Fruit fly (Drosophila melanogaster): ENCODE measurements around the gene vib.
A peak's percentile ranks its signal among the peaks of the same experiment; 100 is the strongest.

vib gene

DNA sequence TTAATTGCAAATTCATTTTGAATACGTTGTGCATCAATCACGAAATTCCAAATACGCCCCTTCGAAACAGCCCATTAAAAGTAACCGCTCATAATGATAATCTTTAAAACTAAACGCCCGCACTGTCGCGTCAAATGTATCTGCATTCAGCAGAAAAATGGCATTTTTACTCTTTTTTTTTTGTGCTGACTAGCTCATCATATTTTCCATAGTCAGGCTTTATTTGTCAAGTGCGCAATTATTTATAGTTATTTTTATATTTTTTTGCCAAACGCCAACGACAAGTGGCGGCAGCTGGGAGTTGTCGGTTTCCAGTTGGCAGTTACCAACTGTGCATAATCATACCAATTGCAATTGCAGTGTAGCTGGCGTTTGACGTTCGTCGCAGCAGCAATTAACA is 30.0 kb upstream of the vib start, which contains the start of gene CG14280:
TSS of gene CG14280 (plus strand) at position 301 of the 400 bp plus-strand sequence.
- TF ChIP-seq Ets96B (tag; optimal IDR thresholded peaks at IDR 0.05) = no peak

DNA sequence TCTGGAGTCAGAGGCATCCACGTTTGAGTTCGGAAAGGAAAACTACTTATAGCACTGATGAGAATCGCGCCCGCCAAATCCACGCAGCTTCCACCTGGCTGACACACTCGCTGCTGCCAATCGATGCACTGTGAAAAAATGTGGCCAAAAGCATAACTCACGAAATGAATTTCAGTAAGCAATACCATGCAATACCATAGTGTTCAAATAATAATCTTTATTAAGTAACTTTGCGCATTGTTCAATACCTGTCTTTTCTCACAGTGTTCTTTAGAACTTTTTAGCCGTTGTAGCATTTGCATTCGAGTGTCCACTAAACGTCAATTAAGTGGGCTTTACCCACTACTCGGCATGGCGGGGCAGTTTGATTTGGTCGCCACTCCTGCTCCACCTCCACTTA is 28.8 kb upstream of the vib start:
- TF ChIP-seq CG3919 (GFP tag; optimal IDR thresholded peaks at IDR 0.05) (peak; percentile 68), CG10631 (GFP tag; optimal IDR thresholded peaks at IDR 0.05) (peak; percentile 71), CG11762 (GFP tag; optimal IDR thresholded peaks at IDR 0.05; ENCODE audit: insufficient read depth) (peak; percentile 21), Eip75B (GFP tag; optimal IDR thresholded peaks at IDR 0.05) (peak; percentile 47), achi (GFP tag; optimal IDR thresholded peaks at IDR 0.05) (peak; percentile 54), Hr4 (GFP tag; optimal IDR thresholded peaks at IDR 0.05) (peak; percentile 23), CG11902 (GFP tag; optimal IDR thresholded peaks at IDR 0.05) (peak; percentile 13), dsx (GFP tag; optimal IDR thresholded peaks at IDR 0.05; ENCODE audit: poor library complexity, severe bottlenecking) (peak; percentile 50), topi (GFP tag; optimal IDR thresholded peaks at IDR 0.05) (peak; percentile 44), CG6808 (GFP tag; optimal IDR thresholded peaks at IDR 0.05) (peak; percentile 55), Blimp-1 (GFP tag; optimal IDR thresholded peaks at IDR 0.05) (no peak), CG8119 (GFP tag; IDR thresholded peaks at IDR 0.05) (peak; percentile 63), CG15336 (GFP tag; IDR thresholded peaks at IDR 0.05) (peak; percentile 72), Hr38 (GFP tag; optimal IDR thresholded peaks at IDR 0.05) (no peak), ss (GFP tag; optimal IDR thresholded peaks at IDR 0.05) (peak; percentile 21 to 37), Sox15 (GFP tag; optimal IDR thresholded peaks at IDR 0.05) (no peak), CG6163 (GFP tag; IDR thresholded peaks at IDR 0.05) (peak; percentile 88), vri (GFP tag; optimal IDR thresholded peaks at IDR 0.05) (no peak), CG10669 (GFP tag; optimal IDR thresholded peaks at IDR 0.05) (peak; percentile 59), cyc (GFP tag; optimal IDR thresholded peaks at IDR 0.05) (peak; percentile 52), net (GFP tag; optimal IDR thresholded peaks at IDR 0.05) (peak; percentile 29), esn (GFP tag; optimal IDR thresholded peaks at IDR 0.05) (peak; percentile 26), CG6276 (GFP tag; optimal IDR thresholded peaks at IDR 0.05) (peak; percentile 61), fd85E (GFP tag; optimal IDR thresholded peaks at IDR 0.05) (no peak), CG3032 (tag; optimal IDR thresholded peaks at IDR 0.05) (peak; percentile 62), dac (GFP tag; optimal IDR thresholded peaks at IDR 0.05) (peak; percentile 18), Sox102F (GFP tag; optimal IDR thresholded peaks at IDR 0.05) (no peak), CG8632 (GFP tag; optimal IDR thresholded peaks at IDR 0.05) (peak; percentile 7), CG8319 (GFP tag; optimal IDR thresholded peaks at IDR 0.05) (no peak), fd59A (GFP tag; optimal IDR thresholded peaks at IDR 0.05) (peak; percentile 45), CG11294 (GFP tag; IDR thresholded peaks at IDR 0.05) (peak; percentile 47; the same call in 1 of the 2 replicates), acj6 (GFP tag; optimal IDR thresholded peaks at IDR 0.05) (peak; percentile 56), CG4318 (GFP tag; optimal IDR thresholded peaks at IDR 0.05) (peak; percentile 39), CG6792 (GFP tag; optimal IDR thresholded peaks at IDR 0.05) (peak; percentile 33), eg (GFP tag; IDR thresholded peaks at IDR 0.05) (peak; percentile 79), Met (GFP tag; optimal IDR thresholded peaks at IDR 0.05) (peak; percentile 9), CG9139 (GFP tag; optimal IDR thresholded peaks at IDR 0.05) (no peak), fkh (GFP tag; optimal IDR thresholded peaks at IDR 0.05) (no peak), salr (GFP tag; optimal IDR thresholded peaks at IDR 0.05) (peak in 1 of 2 experiments; percentile 49), spab (GFP tag; optimal IDR thresholded peaks at IDR 0.05) (peak; percentile 52), Sox14 (GFP tag; optimal IDR thresholded peaks at IDR 0.05) (peak; percentile 23), CG7368 (GFP tag; optimal IDR thresholded peaks at IDR 0.05) (peak; percentile 30), CG34406 (GFP tag; optimal IDR thresholded peaks at IDR 0.05) (peak; percentile 18), Ets96B (tag; optimal IDR thresholded peaks at IDR 0.05) (peak; percentile 61), Eip78C (GFP tag) (peak; percentile 73), Smox (GFP tag; optimal IDR thresholded peaks at IDR 0.05) (no peak), Gug (GFP tag; IDR thresholded peaks at IDR 0.05) (peak; percentile 48), svp (GFP tag) (peak; percentile 77), lz (GFP tag; optimal IDR thresholded peaks at IDR 0.05) (peak; percentile 13), CG16779 (tag; optimal IDR thresholded peaks at IDR 0.05) (no peak)

Data from whole organism, prepupa.